Worm (Caenorhabditis elegans) whole organism, young adult: ENCODE results near the gene srh-69.
"Not testable (repeated sequence)": the region's sequence is repeated elsewhere in the genome, so short reads cannot be mapped to it uniquely, and the experiment has no call there.

ENCODE experiments used
- B0019.2 ChIP-seq: fragments of 200-800 bp; sonication (Bioruptor generic); conservative IDR thresholded peaks from 2 replicates; pipeline ENCODE4 v1.3.6; 2022; ENCODE audit warnings: missing genetic modification reagents, missing genetic modification characterization, missing compliant biosample characterization
- B0035.1 ChIP-seq: sonication (generic microtip); optimal IDR thresholded peaks from 2 replicates; lab custom pipeline; 2016; ENCODE audit warnings: missing genetic modification characterization, mild to moderate bottlenecking, missing compliant biosample characterization, missing genotype, missing genetic modification reagents
- B0261.1 ChIP-seq: sonication (generic microtip); optimal IDR thresholded peaks from 2 replicates; lab custom pipeline; 2016; ENCODE audit warnings: mild to moderate bottlenecking, missing genetic modification characterization, moderate library complexity, missing compliant biosample characterization
- B0336.3 ChIP-seq: fragments of 200-800 bp; sonication (Bioruptor generic); IDR thresholded peaks from 2 replicates; pipeline ENCODE4 v1.3.6; 2022; ENCODE audit warnings: missing genetic modification characterization, missing compliant biosample characterization
- D2030.7 ChIP-seq: fragments of 200-800 bp; sonication (Bioruptor generic); IDR thresholded peaks from 2 replicates; pipeline ENCODE4 v1.3.6; 2022; ENCODE audit warnings: missing genetic modification reagents, missing genetic modification characterization, missing compliant biosample characterization
- F33H1.4 ChIP-seq: fragments of 200-800 bp; sonication (Bioruptor generic); IDR thresholded peaks from 2 replicates; pipeline ENCODE4 v1.3.6; 2022; ENCODE audit warnings: missing genetic modification reagents, missing genetic modification characterization, missing compliant biosample characterization
- F49E8.2 ChIP-seq: sonication (generic microtip); optimal IDR thresholded peaks from 3 replicates; lab custom pipeline; 2017; ENCODE audit warnings: missing genetic modification characterization, mild to moderate bottlenecking, missing compliant biosample characterization, antibody characterized with exemption, moderate library complexity; ENCODE audit not compliant: insufficient read depth
- Y56A3A.18 ChIP-seq: fragments of 200-800 bp; sonication (Bioruptor generic); IDR thresholded peaks from 2 replicates; pipeline ENCODE4 v1.3.6; 2022; ENCODE audit warnings: missing genetic modification reagents, missing genetic modification characterization, missing compliant biosample characterization
- Y95B8A.8 ChIP-seq: fragments of 200-800 bp; sonication (Bioruptor generic); IDR thresholded peaks from 2 replicates; pipeline ENCODE4 v1.3.6; 2022; ENCODE audit warnings: missing genetic modification reagents, missing genetic modification characterization, missing compliant biosample characterization
- ama-1 ChIP-seq, 3 experiments: fragments of 150-350 bp in 1 of 3; sonication (generic microtip) in 2 of 3; optimal IDR thresholded peaks; 2 replicates each; lab custom pipeline; 2014 to 2018; ENCODE audit warnings: missing biosample characterization in 2 of 3, missing genetic modification characterization in 2 of 3, missing genetic modification reagents in 2 of 3
- athp-1 ChIP-seq: sonication (generic microtip); optimal IDR thresholded peaks from 2 replicates; lab custom pipeline; 2017; ENCODE audit warnings: mild to moderate bottlenecking, missing genetic modification characterization, missing compliant biosample characterization
- attf-3 ChIP-seq: fragments of 200-800 bp; sonication (Bioruptor generic); conservative IDR thresholded peaks from 2 replicates; pipeline ENCODE4 v1.3.6; 2022; ENCODE audit warnings: missing genetic modification reagents, missing genetic modification characterization, missing compliant biosample characterization
- attf-5 ChIP-seq: fragments of 200-800 bp; sonication (Bioruptor generic); optimal IDR thresholded peaks from 2 replicates; lab custom pipeline; 2018; ENCODE audit warnings: mild to moderate bottlenecking, missing genetic modification characterization, missing compliant biosample characterization
- attf-6 ChIP-seq: fragments of 200-800 bp; sonication (Bioruptor generic); IDR thresholded peaks from 2 replicates; pipeline ENCODE4 v1.3.6; 2022; ENCODE audit warnings: missing genetic modification reagents, missing genetic modification characterization, missing compliant biosample characterization
- ceh-100 ChIP-seq: fragments of 200-800 bp; sonication (Bioruptor generic); IDR thresholded peaks from 2 replicates; pipeline ENCODE4 v1.3.6; 2022; ENCODE audit warnings: missing genetic modification reagents, missing genetic modification characterization, missing compliant biosample characterization
- ceh-40 ChIP-seq: fragments of 200-800 bp; sonication (Bioruptor generic); IDR thresholded peaks from 2 replicates; pipeline ENCODE4 v1.3.6; 2022; ENCODE audit warnings: missing genetic modification characterization, missing compliant biosample characterization
- chd-7 ChIP-seq: sonication (generic microtip); optimal IDR thresholded peaks from 2 replicates; lab custom pipeline; 2016; ENCODE audit warnings: mild to moderate bottlenecking, missing genetic modification characterization, moderate library complexity, missing compliant biosample characterization
- die-1 ChIP-seq: sonication (generic microtip); optimal IDR thresholded peaks from 2 replicates; lab custom pipeline; 2016; ENCODE audit warnings: missing genotype, mild to moderate bottlenecking, missing genetic modification characterization, missing compliant biosample characterization
- egl-44 ChIP-seq: fragments of 200-800 bp; sonication (Bioruptor generic); IDR thresholded peaks from 2 replicates; pipeline ENCODE4 v1.3.6; 2022; ENCODE audit warnings: missing genetic modification reagents, missing genetic modification characterization, missing compliant biosample characterization
- egrh-3 ChIP-seq: fragments of 200-800 bp; sonication (Bioruptor generic); IDR thresholded peaks from 2 replicates; pipeline ENCODE4 v1.3.6; 2022; ENCODE audit warnings: missing genetic modification reagents, missing genetic modification characterization, missing compliant biosample characterization
- ekl-4 ChIP-seq: fragments of 200-800 bp; sonication (Bioruptor generic); IDR thresholded peaks from 2 replicates; pipeline ENCODE4 v1.3.6; 2022; ENCODE audit warnings: missing genetic modification reagents, missing genetic modification characterization, missing compliant biosample characterization
- him-1 ChIP-seq: sonication (generic microtip); optimal IDR thresholded peaks from 2 replicates; lab custom pipeline; 2016; ENCODE audit warnings: missing genotype, missing genetic modification reagents, missing genetic modification characterization, missing compliant biosample characterization
- hsf-1 ChIP-seq: fragments of 200-800 bp; sonication (Bioruptor generic); IDR thresholded peaks from 2 replicates; pipeline ENCODE4 v1.3.6; 2022; ENCODE audit warnings: missing genetic modification reagents, missing genetic modification characterization, missing compliant biosample characterization
- let-526 ChIP-seq: fragments of 200-800 bp; sonication (Bioruptor generic); IDR thresholded peaks from 2 replicates; pipeline ENCODE4 v1.3.6; 2022; ENCODE audit warnings: missing genetic modification reagents, missing genetic modification characterization, missing compliant biosample characterization
- let-607 ChIP-seq, 2 experiments: fragments of 200-800 bp in 1 of 2; sonication (Bioruptor generic) in 1 of 2; sonication (generic microtip) in 1 of 2; optimal IDR thresholded peaks; 2 replicates each; lab custom pipeline; 2016 to 2018; ENCODE audit warnings: mild to moderate bottlenecking in 2 of 2, missing compliant biosample characterization in 2 of 2, missing genetic modification characterization in 2 of 2, moderate library complexity in 2 of 2, missing genotype in 1 of 2
- lin-54 ChIP-seq: fragments of 200-800 bp; sonication (Bioruptor generic); optimal IDR thresholded peaks from 2 replicates; lab custom pipeline; 2018; ENCODE audit warnings: mild to moderate bottlenecking, missing genetic modification characterization, missing compliant biosample characterization
- lsl-1 ChIP-seq: fragments of 200-800 bp; sonication (Bioruptor generic); optimal IDR thresholded peaks from 2 replicates; lab custom pipeline; 2018; ENCODE audit warnings: mild to moderate bottlenecking, missing genetic modification characterization, moderate library complexity, missing compliant biosample characterization
- madf-10 ChIP-seq: sonication (generic microtip); optimal IDR thresholded peaks from 2 replicates; lab custom pipeline; 2016; ENCODE audit warnings: mild to moderate bottlenecking, missing genetic modification characterization, missing compliant biosample characterization
- madf-6 ChIP-seq: fragments of 200-800 bp; sonication (Bioruptor generic); IDR thresholded peaks from 2 replicates; pipeline ENCODE4 v1.3.6; 2022; ENCODE audit warnings: missing genetic modification reagents, missing genetic modification characterization, missing compliant biosample characterization
- mes-4 ChIP-seq: sonication (generic microtip); optimal IDR thresholded peaks from 2 replicates; lab custom pipeline; 2016; ENCODE audit warnings: missing genotype, missing genetic modification characterization, missing compliant biosample characterization
- mxl-1 ChIP-seq: sonication (generic microtip); optimal IDR thresholded peaks from 2 replicates; lab custom pipeline; 2016; ENCODE audit warnings: missing genetic modification characterization, missing compliant biosample characterization
- nhr-179 ChIP-seq: sonication (generic microtip); optimal IDR thresholded peaks from 2 replicates; lab custom pipeline; 2016; ENCODE audit warnings: mild to moderate bottlenecking, missing genetic modification characterization, missing compliant biosample characterization
- nhr-80 ChIP-seq: sonication (generic microtip); optimal IDR thresholded peaks from 2 replicates; lab custom pipeline; 2016; ENCODE audit warnings: missing genetic modification characterization, missing compliant biosample characterization
- nhr-90 ChIP-seq: sonication (generic microtip); optimal IDR thresholded peaks from 2 replicates; lab custom pipeline; 2016; ENCODE audit warnings: missing genotype, mild to moderate bottlenecking, missing genetic modification characterization, missing compliant biosample characterization
- rcor-1 ChIP-seq: fragments of 200-800 bp; sonication (Bioruptor generic); IDR thresholded peaks from 2 replicates; pipeline ENCODE4 v1.3.6; 2022; ENCODE audit warnings: missing genetic modification reagents, missing genetic modification characterization, missing compliant biosample characterization
- snpc-1.1 ChIP-seq: sonication (generic microtip); optimal IDR thresholded peaks from 2 replicates; lab custom pipeline; 2017; ENCODE audit warnings: missing genetic modification characterization, mild to moderate bottlenecking, missing compliant biosample characterization, antibody characterized with exemption, moderate library complexity, missing genotype, missing genetic modification reagents; ENCODE audit not compliant: insufficient read depth
- snpc-1.3 ChIP-seq: sonication (generic microtip); optimal IDR thresholded peaks from 2 replicates; lab custom pipeline; 2017; ENCODE audit warnings: missing genetic modification characterization, mild to moderate bottlenecking, missing compliant biosample characterization, antibody characterized with exemption, moderate library complexity, missing genotype, missing genetic modification reagents; ENCODE audit not compliant: insufficient read depth
- snpc-3.4 ChIP-seq: sonication (generic microtip); optimal IDR thresholded peaks from 2 replicates; lab custom pipeline; 2017; ENCODE audit warnings: missing genetic modification characterization, mild to moderate bottlenecking, missing compliant biosample characterization, antibody characterized with exemption, moderate library complexity, missing genotype, missing genetic modification reagents
- tbp1 ChIP-seq: fragments of 200-800 bp; sonication (Bioruptor generic); optimal IDR thresholded peaks from 2 replicates; lab custom pipeline; 2018; ENCODE audit warnings: mild to moderate bottlenecking, missing genetic modification characterization, missing compliant biosample characterization
- zfh-2 ChIP-seq: fragments of 200-800 bp; sonication (Bioruptor generic); conservative IDR thresholded peaks from 2 replicates; pipeline ENCODE4 v1.3.6; 2022; ENCODE audit warnings: missing genetic modification reagents, missing genetic modification characterization, missing compliant biosample characterization
- zim-3 ChIP-seq: sonication (generic microtip); optimal IDR thresholded peaks from 2 replicates; lab custom pipeline; 2017; ENCODE audit warnings: mild to moderate bottlenecking, missing genetic modification characterization, moderate library complexity, missing compliant biosample characterization
- ztf-18 ChIP-seq: sonication (generic microtip); optimal IDR thresholded peaks from 2 replicates; lab custom pipeline; 2016; ENCODE audit warnings: missing genotype, mild to moderate bottlenecking, missing genetic modification characterization, missing compliant biosample characterization
- ztf-26 ChIP-seq: sonication (generic microtip); optimal IDR thresholded peaks from 2 replicates; lab custom pipeline; 2017; ENCODE audit warnings: missing genetic modification characterization, missing compliant biosample characterization
- ztf-28 ChIP-seq: fragments of 200-800 bp; sonication (Bioruptor generic); IDR thresholded peaks from 2 replicates; pipeline ENCODE4 v1.3.6; 2022; ENCODE audit warnings: missing genetic modification reagents, missing genetic modification characterization, missing compliant biosample characterization

The srh-69 gene

ce11 chrII:12541670-12542080, 27.2 kb upstream of the srh-69 start (continued):
- 0 out of 2 replicates have a peak, but pooled peaks have one; percentile 54 for TF ChIP-seq attf-6 (GFP tag; lab: Robert Waterston, UW)
- peak; percentile 51 for TF ChIP-seq nhr-179 (tag; lab: Kevin White, UChicago)
- peak; percentile 32 to 38 for TF ChIP-seq let-607 (tag; optimal IDR thresholded peaks at IDR 0.05; lab: Kevin White, UChicago)
- TF ChIP-seq attf-3 (GFP tag; lab: Robert Waterston, UW) = peak; percentile 57; the same call in 1 of the 2 replicates
- TF ChIP-seq madf-10 (tag; lab: Kevin White, UChicago) = peak; percentile 39
- peak; percentile 65 for TF ChIP-seq mxl-1 (tag; lab: Kevin White, UChicago)
- peak; percentile 88 for TF ChIP-seq nhr-90 (tag; lab: Kevin White, UChicago)
- peak; percentile 24 for TF ChIP-seq F33H1.4 (GFP tag; lab: Robert Waterston, UW)
- peak; percentile 49 for TF ChIP-seq snpc-1.3 (tag; lab: Kevin White, UChicago)
- peak; percentile 80 for TF ChIP-seq D2030.7
- peak; percentile 84 for TF ChIP-seq die-1 (tag; lab: Kevin White, UChicago)
- TF ChIP-seq snpc-3.4 (tag; lab: Kevin White, UChicago) = peak; percentile 67
- TF ChIP-seq athp-1 = peak; percentile 27
- 0 out of 2 replicates have a peak, but pooled peaks have one; percentile 26 for TF ChIP-seq B0019.2 (GFP tag; lab: Robert Waterston, UW)
- peak; percentile 73 for TF ChIP-seq B0336.3 (GFP tag; lab: Robert Waterston, UW)
- 0 out of 2 replicates have a peak, but pooled peaks have one; percentile 9 for TF ChIP-seq zfh-2 (GFP tag; lab: Robert Waterston, UW)
- peak; percentile 51 for TF ChIP-seq B0035.1 (tag; lab: Kevin White, UChicago)
- TF ChIP-seq ama-1 (optimal IDR thresholded peaks at IDR 0.05; lab: Kevin White, UChicago) = not testable (repeated sequence)
- peak; percentile 48 to 59 for TF ChIP-seq ama-1 (GFP tag; optimal IDR thresholded peaks at IDR 0.05; lab: Kevin White, UChicago)
- TF ChIP-seq madf-6 (GFP tag; lab: Robert Waterston, UW) = peak; percentile 63
- 0 out of 2 replicates have a peak, but pooled peaks have one; percentile 42 for TF ChIP-seq ztf-28
- peak; percentile 94 for TF ChIP-seq B0261.1 (tag; lab: Kevin White, UChicago)
- 0 out of 2 replicates have a peak, but pooled peaks have one; percentile 14 for TF ChIP-seq hsf-1 (GFP tag; lab: Robert Waterston, UW)
- TF ChIP-seq Y56A3A.18 (GFP tag; lab: Robert Waterston, UW) = 0 out of 2 replicates have a peak, but pooled peaks have one; percentile 81
- 0 out of 2 replicates have a peak, but pooled peaks have one; percentile 42 for TF ChIP-seq Y95B8A.8 (GFP tag; lab: Robert Waterston, UW)
- peak; percentile 48 for TF ChIP-seq lsl-1 (GFP tag; lab: Kevin White, UChicago)
- peak; percentile 17; the same call in 1 of the 2 replicates for TF ChIP-seq rcor-1 (GFP tag; lab: Robert Waterston, UW)
- TF ChIP-seq let-526 (GFP tag; lab: Robert Waterston, UW) = 0 out of 2 replicates have a peak, but pooled peaks have one; percentile 59
- peak; percentile 77 for TF ChIP-seq chd-7 (tag; lab: Kevin White, UChicago)
- peak; percentile 56; the same call in 1 of the 2 replicates for TF ChIP-seq ceh-100 (GFP tag; lab: Robert Waterston, UW)
- peak; percentile 55 for TF ChIP-seq mes-4 (tag; lab: Kevin White, UChicago)
- peak; percentile 40 for TF ChIP-seq ztf-26 (tag; lab: Kevin White, UChicago)
- TF ChIP-seq him-1 = peak; percentile 89
- 0 out of 2 replicates have a peak, but pooled peaks have one; percentile 64 for TF ChIP-seq egl-44 (GFP tag; lab: Robert Waterston, UW)
- TF ChIP-seq zim-3 (tag; lab: Kevin White, UChicago) = peak; percentile 73
- peak; percentile 65 for TF ChIP-seq ztf-18 (tag; lab: Kevin White, UChicago)
- peak; percentile 61 for TF ChIP-seq F49E8.2 (tag; lab: Kevin White, UChicago)
- peak; percentile 91 for TF ChIP-seq tbp1 (GFP tag; lab: Kevin White, UChicago)
- peak; percentile 58 for TF ChIP-seq egrh-3
- peak; percentile 17; the same call in 1 of the 2 replicates for TF ChIP-seq ekl-4 (GFP tag; lab: Robert Waterston, UW)
- peak; percentile 52 for TF ChIP-seq nhr-80
- TF ChIP-seq attf-5 = peak; percentile 48
- peak; percentile 41 for TF ChIP-seq lin-54 (GFP tag; lab: Kevin White, UChicago)
- TF ChIP-seq ceh-40 = 0 out of 2 replicates have a peak, but pooled peaks have one; percentile 40
- peak; percentile 76 for TF ChIP-seq snpc-1.1 (tag; lab: Kevin White, UChicago)
